Worm (Caenorhabditis elegans) whole organism, L4/young adult: Measurements from ENCODE around the gene srw-117.

ENCODE experiments used
- W03F9.2 ChIP-seq: fragments of 150-350 bp; optimal IDR thresholded peaks from 2 replicates; lab custom pipeline; 2014; ENCODE audit warnings: missing biosample characterization, missing genetic modification characterization
- dao-5 ChIP-seq: sonication (generic microtip); optimal IDR thresholded peaks from 2 replicates; lab custom pipeline; 2016; ENCODE audit warnings: missing genotype, missing genetic modification characterization, moderate library complexity, missing compliant biosample characterization
- him-1 ChIP-seq: sonication (generic microtip); optimal IDR thresholded peaks from 2 replicates; lab custom pipeline; 2016; ENCODE audit warnings: missing genotype, missing genetic modification reagents, missing genetic modification characterization, missing compliant biosample characterization

- TF ChIP-seq him-1 (tag; lab: Kevin White, UChicago) (no peak), W03F9.2 (tag; lab: Kevin White, UChicago) (no peak), dao-5 (tag; lab: Kevin White, UChicago) (no peak)
Observed at ce11 chrV:2991485-2991884, 8.2 kb upstream of the srw-117 start, which contains the start of gene srw-121.
